Fruit fly (Drosophila melanogaster) whole organism, wandering third instar larva: Measurements from ENCODE around the gene CG16903.
A peak's percentile ranks its signal among the peaks of the same experiment; 100 is the strongest.

Experiments used
- GATAd ChIP-seq: sonication (Bioruptor generic); optimal IDR thresholded peaks from 2 replicates; lab custom pipeline; 2016; ENCODE audit warnings: missing biosample characterization, missing genetic modification characterization
- Myc ChIP-seq: fragments of >200 bp; optimal IDR thresholded peaks from 2 replicates; lab custom pipeline; 2017
- OdsH ChIP-seq: fragments of 200-800 bp; sonication (Bioruptor generic); optimal IDR thresholded peaks from 2 replicates; lab custom pipeline; 2016; ENCODE audit warnings: missing biosample characterization, mild to moderate bottlenecking, missing genetic modification characterization
- dl ChIP-seq, 2 experiments: fragments of 175-275, 200-275 bp in 1 of 2; fragments of 200-275 bp in 1 of 2; sonication (Bioruptor generic); optimal IDR thresholded peaks; lab custom pipeline; 2018; ENCODE audit warnings: mild to moderate bottlenecking in 2 of 2, missing biosample characterization in 2 of 2, missing genetic modification characterization in 2 of 2, moderate library complexity in 2 of 2; ENCODE audit not compliant: partially characterized antibody in 2 of 2, insufficient read depth in 1 of 2
- psq ChIP-seq: fragments of 200-800 bp; sonication (Bioruptor generic); optimal IDR thresholded peaks from 3 replicates; lab custom pipeline; 2017; ENCODE audit warnings: missing biosample characterization, mild to moderate bottlenecking, missing genetic modification characterization, moderate library complexity

- TF ChIP-seq dl (GFP tag; optimal IDR thresholded peaks at IDR 0.05; lab: Kevin White, UChicago; ENCODE audit: insufficient read depth in 1 of 2, partially characterized antibody in 2 of 2) (no peak), Myc (peak; percentile 89), psq (GFP tag; lab: Kevin White, UChicago) (peak; percentile 60), OdsH (GFP tag; lab: Kevin White, UChicago) (peak; percentile 67), GATAd (peak; percentile 33)
Observed at dm6 chrX:2041312-2041918, 38.8 kb downstream of the CG16903 start, which contains the start of gene CG4313.
